Worm (Caenorhabditis elegans): ENCODE measurements around the gene R09D1.13.

ce11 chrII:9470027-9470426, 24.8 kb upstream of the R09D1.13 start, which contains the start of gene T19H5.6:
- TF ChIP-seq B0310.2 (tag; optimal IDR thresholded peaks at IDR 0.05) (no peak), ama-1 (optimal IDR thresholded peaks at IDR 0.05) (no peak), hmg-4 (GFP tag; optimal IDR thresholded peaks at IDR 0.05) (no peak), aly-1 (tag; optimal IDR thresholded peaks at IDR 0.05) (no peak), ceh-13 (GFP tag; optimal IDR thresholded peaks at IDR 0.05) (no peak), hmbx-1 (tag; optimal IDR thresholded peaks at IDR 0.05) (no peak), tbx-37 (GFP tag; conservative IDR thresholded peaks at IDR 0.05) (no peak), tra-4 (tag; optimal IDR thresholded peaks at IDR 0.05) (no peak)
